Fruit fly (Drosophila melanogaster) whole organism: ENCODE results near the gene CG10874.

Source experiments
- CG8478 ChIP-seq: fragments of >200 bp; optimal IDR thresholded peaks from 2 replicates; lab custom pipeline; 2018; ENCODE audit warnings: inconsistent platforms
- Dll ChIP-seq: fragments of >200 bp; optimal IDR thresholded peaks from 2 replicates; lab custom pipeline; 2017
- EcR ChIP-seq, 2 experiments: fragments of >200 bp; optimal IDR thresholded peaks; 2 replicates each; lab custom pipeline; 2017; ENCODE audit warnings: missing biosample characterization in 2 of 2, missing genetic modification characterization in 2 of 2, missing genetic modification reagents in 2 of 2
- pan ChIP-seq: fragments of >200 bp; optimal IDR thresholded peaks from 2 replicates; lab custom pipeline; 2017
- psq ChIP-seq: fragments of >200 bp; optimal IDR thresholded peaks from 2 replicates; lab custom pipeline; 2017
- usp ChIP-seq: fragments of >200 bp; optimal IDR thresholded peaks from 2 replicates; lab custom pipeline; 2017; ENCODE audit warnings: missing biosample characterization, missing genetic modification characterization, mixed read lengths

DNA sequence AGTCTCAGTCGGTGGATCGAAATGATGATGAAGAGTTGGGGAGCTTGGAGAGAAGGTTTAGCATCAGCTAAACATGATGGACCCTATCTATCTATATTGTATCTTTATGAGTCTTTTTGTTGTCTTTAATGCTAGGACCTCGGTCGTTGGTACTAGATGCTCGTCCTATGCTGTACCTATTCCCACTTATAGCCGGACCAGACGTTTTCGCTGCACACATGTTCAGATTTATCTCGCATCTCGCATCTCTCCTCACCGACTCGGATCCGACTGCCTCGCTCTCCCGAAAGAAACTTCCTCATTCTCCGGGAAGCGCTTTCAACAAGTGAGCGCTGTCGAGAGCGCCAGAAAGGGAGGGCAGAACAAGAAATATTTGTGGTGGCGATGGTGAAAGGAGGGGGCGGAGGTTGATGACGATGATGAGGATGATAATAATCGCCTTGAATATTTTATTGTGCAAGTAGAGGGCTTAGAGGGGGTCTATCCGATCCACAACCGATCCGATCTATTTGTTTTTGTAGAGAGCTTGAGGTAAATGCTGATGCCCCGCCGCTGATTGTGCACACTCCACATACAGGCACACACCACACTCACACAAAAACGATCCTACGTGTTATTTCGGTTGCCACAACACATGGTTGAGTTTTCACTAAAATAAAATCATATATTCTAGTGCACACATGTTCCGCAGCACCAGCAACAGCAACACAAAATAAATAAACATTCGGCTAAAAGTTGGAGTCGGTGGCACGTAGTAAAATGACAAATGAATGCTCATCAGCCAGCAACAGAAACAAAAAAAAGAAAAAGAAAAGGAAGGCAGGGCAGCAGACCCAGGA, 29.2 kb downstream of the CG10874 start:
- TF ChIP-seq CG8478 (lab: Kevin White, UChicago): no peak
- no peak for TF ChIP-seq pan (lab: Kevin White, UChicago)
- no peak for TF ChIP-seq Dll (lab: Kevin White, UChicago)
- TF ChIP-seq usp (GFP tag; lab: Kevin White, UChicago): no peak
- no peak for TF ChIP-seq psq (lab: Kevin White, UChicago)
- TF ChIP-seq EcR (GFP tag; optimal IDR thresholded peaks at IDR 0.05; lab: Kevin White, UChicago): no peak
